Fruit fly (Drosophila melanogaster) whole organism, larva: ENCODE data around the gene CG32440.

ENCODE experiments used
- noc ChIP-seq: fragments of 200-800 bp; sonication (Bioruptor generic); optimal IDR thresholded peaks from 3 replicates; lab custom pipeline; 2019; ENCODE audit warnings: missing biosample characterization, mild to moderate bottlenecking, missing genetic modification characterization, moderate library complexity

Gene CG32440

dm6 chr3L:21357383-21357782 is 2.6 kb upstream of the CG32440 start, which contains the start of gene CG32437:
Gene CG32437 (plus strand): TSS chr3L:21357683.
- TF ChIP-seq noc (tag; lab: Kevin White, UChicago): no peak

dm6 chr3L:21363926-21364537 is 4.1 kb downstream of the CG32440 start:
- TF ChIP-seq noc (tag; lab: Kevin White, UChicago): no peak

- TF ChIP-seq noc (tag; lab: Kevin White, UChicago): no peak
These were observed 11.3 kb downstream of the CG32440 start for dm6 chr3L:21371230-21371629.

dm6 chr3L:21380126-21380525 is 20.1 kb downstream of the CG32440 start:
- TF ChIP-seq noc (tag; lab: Kevin White, UChicago): no peak

dm6 chr3L:21380581-21381175 is 20.7 kb downstream of the CG32440 start:
- no peak for TF ChIP-seq noc (tag; lab: Kevin White, UChicago)

- no peak for TF ChIP-seq noc (tag; lab: Kevin White, UChicago)
These were observed 21.8 kb downstream of the CG32440 start for dm6 chr3L:21381746-21382145.

dm6 chr3L:21382158-21382610 is 22.2 kb downstream of the CG32440 start, which contains the start of gene rgn:
Gene rgn (plus strand): TSS chr3L:21382501.
- TF ChIP-seq noc (tag; lab: Kevin White, UChicago): peak; percentile 54

dm6 chr3L:21383440-21383839 is 23.5 kb downstream of the CG32440 start:
- peak; percentile 75 for TF ChIP-seq noc (tag; lab: Kevin White, UChicago)

- TF ChIP-seq noc (tag; lab: Kevin White, UChicago): no peak
These were observed 25.7 kb downstream of the CG32440 start for dm6 chr3L:21385699-21386098.

dm6 chr3L:21386917-21387316 is 26.9 kb downstream of the CG32440 start:
- no peak for TF ChIP-seq noc (tag; lab: Kevin White, UChicago)

- no peak for TF ChIP-seq noc (tag; lab: Kevin White, UChicago)
These were observed 28.8 kb downstream of the CG32440 start for dm6 chr3L:21388824-21389223.

dm6 chr3L:21389758-21390157 is 29.8 kb downstream of the CG32440 start:
- TF ChIP-seq noc (tag; lab: Kevin White, UChicago): no peak

- TF ChIP-seq noc (tag; lab: Kevin White, UChicago): no peak
These were observed 30.5 kb downstream of the CG32440 start for dm6 chr3L:21390431-21390830.

- TF ChIP-seq noc (tag; lab: Kevin White, UChicago): no peak
These were observed 38.2 kb downstream of the CG32440 start for dm6 chr3L:21398156-21398555.

- peak; percentile 32 for TF ChIP-seq noc (tag; lab: Kevin White, UChicago)
These were observed 40.2 kb downstream of the CG32440 start for dm6 chr3L:21400206-21400605.

dm6 chr3L:21402552-21402951 is 42.6 kb downstream of the CG32440 start:
- no peak for TF ChIP-seq noc (tag; lab: Kevin White, UChicago)

- TF ChIP-seq noc (tag; lab: Kevin White, UChicago): no peak
These were observed 46.7 kb downstream of the CG32440 start, which contains the start of gene sa for dm6 chr3L:21406638-21407037. Gene sa (minus strand): TSS chr3L:21406738.
